In the genomic region with DNA sequence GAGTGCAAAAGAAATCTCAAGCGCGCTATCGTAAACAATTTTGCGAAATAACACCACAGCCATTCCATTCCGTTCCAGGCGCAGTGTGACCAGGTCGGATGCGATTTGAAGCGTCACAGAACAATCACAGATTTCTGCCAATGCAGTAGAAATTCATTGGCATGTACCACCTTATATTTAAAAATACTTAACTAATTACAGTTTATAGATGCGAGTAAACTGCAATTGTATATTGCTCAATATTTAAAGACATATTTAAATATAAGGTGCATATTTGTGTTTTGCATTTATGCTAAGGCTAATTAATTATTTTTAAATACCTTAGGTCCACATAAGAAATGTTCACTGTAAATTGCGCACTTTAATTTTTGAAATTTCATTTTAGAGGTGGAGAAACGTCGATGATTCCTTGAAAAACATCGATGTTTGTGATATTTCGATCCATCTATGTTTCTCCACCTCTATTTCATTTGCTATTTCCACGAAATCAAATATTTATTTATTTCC, we compare ENCODE assay signal across 2 fruit fly cellular contexts.
TF ChIP-seq lines count a peak whose summit lies in the region.

A gene (minus strand): TSS at position 51 of the 507 bp plus-strand sequence.
A gene (plus strand): TSS at position 460 of the 507 bp plus-strand sequence.

TF ChIP-seq in whole organism, embryonic, 481 proteins besides CTCF, POLR2A, EP300 and RAD21 (continued from another document and continues in another):
- TF ChIP-seq CG10959 (GFP tag; IDR thresholded peaks at IDR 0.05; lab: Robert Waterston, UW) (peak; percentile 88), MTF-1 (GFP tag; optimal IDR thresholded peaks at IDR 0.05; lab: Kevin White, UChicago; ENCODE audit: borderline replicate concordance) (peak; percentile 78), Neu2 (GFP tag; optimal IDR thresholded peaks at IDR 0.05; lab: Kevin White, UChicago; ENCODE audit: borderline replicate concordance) (peak; percentile 26), HLH4C (GFP tag; IDR thresholded peaks at IDR 0.05; lab: Robert Waterston, UW; ENCODE audit: partially characterized antibody) (no peak), CG3726 (GFP tag; IDR thresholded peaks at IDR 0.05; lab: Robert Waterston, UW) (peak; percentile 86), lmd (GFP tag; IDR thresholded peaks at IDR 0.05; lab: Robert Waterston, UW) (peak; percentile 97), CG10565 (GFP tag; optimal IDR thresholded peaks at IDR 0.05; lab: Kevin White, UChicago) (peak; percentile 52), Elba2 (GFP tag; optimal IDR thresholded peaks at IDR 0.05; lab: Kevin White, UChicago) (peak; percentile 71), Awh (GFP tag; IDR thresholded peaks at IDR 0.05; lab: Robert Waterston, UW) (peak; percentile 93), CG1233 (GFP tag; optimal IDR thresholded peaks at IDR 0.05; lab: Kevin White, UChicago) (peak; percentile 90), jing (GFP tag; optimal IDR thresholded peaks at IDR 0.05; lab: Kevin White, UChicago) (peak; percentile 79), gce (GFP tag; IDR thresholded peaks at IDR 0.05; lab: Robert Waterston, UW) (peak; percentile 92), Bdp1 (GFP tag; optimal IDR thresholded peaks at IDR 0.05; lab: Kevin White, UChicago) (peak; percentile 73), Mes4 (GFP tag; optimal IDR thresholded peaks at IDR 0.05; lab: Kevin White, UChicago) (peak; percentile 58), HLH3B (GFP tag; IDR thresholded peaks at IDR 0.05; lab: Robert Waterston, UW) (peak; percentile 92), CG17359 (tag; optimal IDR thresholded peaks at IDR 0.05; lab: Kevin White, UChicago) (peak; percentile 95), fu2 (GFP tag; optimal IDR thresholded peaks at IDR 0.05; lab: Kevin White, UChicago) (peak; percentile 72), org-1 (GFP tag; optimal IDR thresholded peaks at IDR 0.05; lab: Kevin White, UChicago) (peak; percentile 88), Ets65A (GFP tag; lab: Kevin White, UChicago) (peak; percentile 97), Adf1 (GFP tag; IDR thresholded peaks at IDR 0.05; lab: Robert Waterston, UW) (peak; percentile 74), CG8089 (GFP tag; optimal IDR thresholded peaks at IDR 0.05; lab: Kevin White, UChicago) (peak; percentile 53), sens-2 (GFP tag; IDR thresholded peaks at IDR 0.05; lab: Robert Waterston, UW) (peak; percentile 85), NC2β (GFP tag; optimal IDR thresholded peaks at IDR 0.05; lab: Kevin White, UChicago) (peak; percentile 77), Fer3 (tag; optimal IDR thresholded peaks at IDR 0.05; lab: Kevin White, UChicago) (peak; percentile 97), CG14667 (GFP tag; IDR thresholded peaks at IDR 0.05; lab: Robert Waterston, UW) (peak; percentile 90), Sox102F (GFP tag; optimal IDR thresholded peaks at IDR 0.05; lab: Kevin White, UChicago) (peak; percentile 95), row (GFP tag; IDR thresholded peaks at IDR 0.05; lab: Robert Waterston, UW) (peak; percentile 99), CG10979 (tag; optimal IDR thresholded peaks at IDR 0.05; lab: Kevin White, UChicago) (peak; percentile 92), Hey (tag; optimal IDR thresholded peaks at IDR 0.05; lab: Kevin White, UChicago) (peak; percentile 35), slou (GFP tag; optimal IDR thresholded peaks at IDR 0.05; lab: Kevin White, UChicago) (peak; percentile 86), wek (GFP tag; optimal IDR thresholded peaks at IDR 0.05; lab: Kevin White, UChicago) (peak; percentile 70), CG18476 (GFP tag; optimal IDR thresholded peaks at IDR 0.05; lab: Kevin White, UChicago) (peak; percentile 92), BEAF-32 (GFP tag; optimal IDR thresholded peaks at IDR 0.05; lab: Kevin White, UChicago) (peak; percentile 71), bsh (GFP tag; optimal IDR thresholded peaks at IDR 0.05; lab: Kevin White, UChicago) (peak; percentile 72 to 94), Rfx (GFP tag; IDR thresholded peaks at IDR 0.05; lab: Robert Waterston, UW) (peak; percentile 97), CG7928 (GFP tag; optimal IDR thresholded peaks at IDR 0.05; lab: Kevin White, UChicago) (peak; percentile 66), Poxn (GFP tag; IDR thresholded peaks at IDR 0.05; lab: Robert Waterston, UW) (peak; percentile 92), Fer2 (tag; optimal IDR thresholded peaks at IDR 0.05; lab: Kevin White, UChicago) (peak; percentile 93), CG7745 (tag; optimal IDR thresholded peaks at IDR 0.05; lab: Kevin White, UChicago) (peak; percentile 63), CG7372 (GFP tag; IDR thresholded peaks at IDR 0.05; lab: Robert Waterston, UW) (peak; percentile 92), C15 (GFP tag; IDR thresholded peaks at IDR 0.05; lab: Robert Waterston, UW) (peak; percentile 81), CG3163 (GFP tag; optimal IDR thresholded peaks at IDR 0.05; lab: Kevin White, UChicago) (peak; percentile 38), CG4707 (GFP tag; optimal IDR thresholded peaks at IDR 0.05; lab: Kevin White, UChicago) (peak; percentile 78), CG31441 (GFP tag; IDR thresholded peaks at IDR 0.05; lab: Robert Waterston, UW) (peak; percentile 94), CG34224 (GFP tag; IDR thresholded peaks at IDR 0.05; lab: Robert Waterston, UW; ENCODE audit: partially characterized antibody) (0 out of 3 replicates have a peak, but pooled peaks have one; percentile 23), CG32772 (GFP tag; IDR thresholded peaks at IDR 0.05; lab: Robert Waterston, UW) (peak; percentile 95), inv (GFP tag; IDR thresholded peaks at IDR 0.05; lab: Robert Waterston, UW; ENCODE audit: partially characterized antibody) (peak; percentile 51; the same call in 1 of the 2 replicates), CG6254 (GFP tag; optimal IDR thresholded peaks at IDR 0.05; lab: Kevin White, UChicago) (peak; percentile 80), unc-4 (GFP tag; IDR thresholded peaks at IDR 0.05; lab: Robert Waterston, UW; ENCODE audit: partially characterized antibody) (peak; percentile 52), dmrt99B (tag; optimal IDR thresholded peaks at IDR 0.05; lab: Kevin White, UChicago) (peak; percentile 95), CG10431 (GFP tag; optimal IDR thresholded peaks at IDR 0.05; lab: Kevin White, UChicago) (peak; percentile 51), Sin3A (optimal IDR thresholded peaks at IDR 0.05; lab: Kevin White, UChicago) (peak; percentile 14), CG1529 (GFP tag; optimal IDR thresholded peaks at IDR 0.05; lab: Kevin White, UChicago) (peak; percentile 71), CHES-1-like (GFP tag; optimal IDR thresholded peaks at IDR 0.05; lab: Kevin White, UChicago) (peak; percentile 79), bbx (GFP tag; IDR thresholded peaks at IDR 0.05; lab: Robert Waterston, UW; ENCODE audit: partially characterized antibody) (peak; percentile 44), NK7.1 (GFP tag; optimal IDR thresholded peaks at IDR 0.05; lab: Kevin White, UChicago) (peak; percentile 80), ap (GFP tag; IDR thresholded peaks at IDR 0.05; lab: Robert Waterston, UW) (peak; percentile 89), peb (GFP tag; IDR thresholded peaks at IDR 0.05; lab: Robert Waterston, UW) (peak; percentile 81), abd-A (tag; optimal IDR thresholded peaks at IDR 0.05; lab: Kevin White, UChicago) (no peak), ATbp (GFP tag; optimal IDR thresholded peaks at IDR 0.05; lab: Kevin White, UChicago) (peak; percentile 90)

TF ChIP-seq in whole organism, prepupa, 60 proteins besides CTCF, POLR2A, EP300 and RAD21 (continued from another document):
- TF ChIP-seq Blimp-1 (GFP tag; optimal IDR thresholded peaks at IDR 0.05; lab: Kevin White, UChicago) (peak; percentile 78), Hr38 (GFP tag; optimal IDR thresholded peaks at IDR 0.05; lab: Kevin White, UChicago) (no peak), esn (GFP tag; optimal IDR thresholded peaks at IDR 0.05; lab: Kevin White, UChicago) (peak; percentile 97), fd59A (GFP tag; optimal IDR thresholded peaks at IDR 0.05; lab: Kevin White, UChicago) (peak; percentile 90), CG11294 (GFP tag; IDR thresholded peaks at IDR 0.05; lab: Robert Waterston, UW) (peak; percentile 91), Sox15 (GFP tag; optimal IDR thresholded peaks at IDR 0.05; lab: Kevin White, UChicago) (peak; percentile 96), Gug (GFP tag; IDR thresholded peaks at IDR 0.05; lab: Robert Waterston, UW) (peak; percentile 94), ss (GFP tag; optimal IDR thresholded peaks at IDR 0.05; lab: Kevin White, UChicago) (peak in 1 of 2 experiments; percentile 93), CG8632 (GFP tag; optimal IDR thresholded peaks at IDR 0.05; lab: Kevin White, UChicago) (peak; percentile 95), CG3032 (tag; optimal IDR thresholded peaks at IDR 0.05; lab: Kevin White, UChicago) (peak; percentile 97), Sox102F (GFP tag; optimal IDR thresholded peaks at IDR 0.05; lab: Kevin White, UChicago) (peak; percentile 93), dac (GFP tag; optimal IDR thresholded peaks at IDR 0.05; lab: Kevin White, UChicago) (peak; percentile 76)
